Fruit fly (Drosophila melanogaster): Measurements from ENCODE around the gene PH4alphaMP.

DNA sequence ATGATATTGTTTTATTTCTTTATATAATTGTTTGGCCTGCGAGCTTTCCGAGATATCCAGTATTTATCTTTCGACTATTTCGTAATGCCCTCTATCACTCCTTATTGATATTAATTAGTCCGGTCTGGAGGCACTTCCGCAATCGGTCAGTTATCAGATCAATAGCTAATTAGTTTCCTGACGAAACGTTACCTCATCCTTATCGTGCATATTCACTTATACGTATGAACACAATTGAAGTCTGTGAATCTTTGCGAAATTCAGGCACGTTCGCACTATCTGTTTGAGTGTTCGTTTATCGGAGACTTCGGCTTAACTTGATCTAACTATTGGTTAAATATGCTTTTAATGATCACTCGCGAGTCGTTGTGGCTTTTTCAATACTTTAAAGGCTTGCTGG, 42.7 kb downstream of the PH4alphaMP start:
- TF ChIP-seq CG31365 (tag; optimal IDR thresholded peaks at IDR 0.05) (no peak), Usf (GFP tag; optimal IDR thresholded peaks at IDR 0.05) (no peak), Blimp-1 (GFP tag; optimal IDR thresholded peaks at IDR 0.05) (no peak), CG34224 (GFP tag; IDR thresholded peaks at IDR 0.05; ENCODE audit: partially characterized antibody) (no peak), CG17802 (tag; optimal IDR thresholded peaks at IDR 0.05) (no peak), dysf (GFP tag; IDR thresholded peaks at IDR 0.05) (no peak), CG10979 (tag; optimal IDR thresholded peaks at IDR 0.05) (no peak)
